Fruit fly (Drosophila melanogaster): ENCODE measurements around the gene by.
A peak's percentile ranks its signal among the peaks of the same experiment; 100 is the strongest.

The by gene

DNA sequence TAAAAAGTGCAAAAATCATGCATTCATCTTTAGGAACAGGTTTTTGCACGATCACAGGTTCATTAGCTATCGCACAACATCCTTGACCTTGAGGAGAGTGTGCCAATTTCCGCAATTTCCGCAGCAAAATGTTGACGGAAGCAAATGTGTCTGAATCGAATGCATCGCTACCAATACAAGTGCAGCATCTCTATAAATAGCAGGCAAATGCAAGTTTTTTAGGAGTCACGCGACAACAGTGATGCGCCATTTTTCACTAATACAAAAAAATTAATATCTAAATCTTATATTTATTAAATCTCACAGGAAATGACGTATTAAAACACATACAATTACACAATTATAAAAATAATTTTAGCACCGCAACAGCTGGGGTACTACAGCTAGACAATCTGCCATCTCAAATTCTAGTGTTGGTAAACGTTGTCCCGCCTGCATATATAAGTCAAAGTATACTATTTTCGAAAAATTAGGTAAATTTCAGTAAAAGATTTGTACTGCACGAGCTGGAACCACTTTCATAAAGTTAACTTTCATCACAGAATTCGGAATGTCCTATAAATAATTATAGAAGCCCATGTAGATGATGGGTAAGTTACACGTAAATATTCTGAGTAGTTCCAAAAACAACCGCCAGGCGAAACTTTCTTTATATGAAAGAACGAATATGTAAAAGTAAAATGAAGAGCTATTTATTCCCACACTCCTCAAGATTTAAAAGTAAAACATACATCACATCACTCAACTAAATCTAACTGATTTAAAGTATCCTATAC lies 41.2 kb upstream of the by start, which contains the start of gene CG9399 (continued):
- peak; percentile 95 for TF ChIP-seq CG10669 (GFP tag; optimal IDR thresholded peaks at IDR 0.05)
- peak; percentile 98 for TF ChIP-seq CG3919 (GFP tag; optimal IDR thresholded peaks at IDR 0.05)
- TF ChIP-seq CG15336 (GFP tag; IDR thresholded peaks at IDR 0.05), result peak; percentile 97
- TF ChIP-seq CG16779 (tag; optimal IDR thresholded peaks at IDR 0.05), result peak; percentile 88
- peak; percentile 98 for TF ChIP-seq Ets96B (tag; optimal IDR thresholded peaks at IDR 0.05)
- peak; percentile 97 for TF ChIP-seq CG6792 (GFP tag; optimal IDR thresholded peaks at IDR 0.05)
- TF ChIP-seq CG6808 (GFP tag; optimal IDR thresholded peaks at IDR 0.05), result peak; percentile 91
- peak; percentile 98 for TF ChIP-seq pdm3 (GFP tag; optimal IDR thresholded peaks at IDR 0.05)
- TF ChIP-seq CG10631 (GFP tag; optimal IDR thresholded peaks at IDR 0.05), result peak; percentile 99
- TF ChIP-seq CG6276 (GFP tag; optimal IDR thresholded peaks at IDR 0.05), result peak; percentile 96
- TF ChIP-seq CG3032 (tag; optimal IDR thresholded peaks at IDR 0.05), result peak; percentile 97
- TF ChIP-seq Eip75B (GFP tag; optimal IDR thresholded peaks at IDR 0.05), result peak; percentile 96
- TF ChIP-seq CG11294 (GFP tag; IDR thresholded peaks at IDR 0.05), result peak; percentile 97
- TF ChIP-seq Gug (GFP tag; IDR thresholded peaks at IDR 0.05), result peak; percentile 97
- peak; percentile 58 for TF ChIP-seq fkh (GFP tag; optimal IDR thresholded peaks at IDR 0.05)
- peak; percentile 99 for TF ChIP-seq Eip78C (GFP tag)
- peak; percentile 97 for TF ChIP-seq net (GFP tag; optimal IDR thresholded peaks at IDR 0.05)

DNA sequence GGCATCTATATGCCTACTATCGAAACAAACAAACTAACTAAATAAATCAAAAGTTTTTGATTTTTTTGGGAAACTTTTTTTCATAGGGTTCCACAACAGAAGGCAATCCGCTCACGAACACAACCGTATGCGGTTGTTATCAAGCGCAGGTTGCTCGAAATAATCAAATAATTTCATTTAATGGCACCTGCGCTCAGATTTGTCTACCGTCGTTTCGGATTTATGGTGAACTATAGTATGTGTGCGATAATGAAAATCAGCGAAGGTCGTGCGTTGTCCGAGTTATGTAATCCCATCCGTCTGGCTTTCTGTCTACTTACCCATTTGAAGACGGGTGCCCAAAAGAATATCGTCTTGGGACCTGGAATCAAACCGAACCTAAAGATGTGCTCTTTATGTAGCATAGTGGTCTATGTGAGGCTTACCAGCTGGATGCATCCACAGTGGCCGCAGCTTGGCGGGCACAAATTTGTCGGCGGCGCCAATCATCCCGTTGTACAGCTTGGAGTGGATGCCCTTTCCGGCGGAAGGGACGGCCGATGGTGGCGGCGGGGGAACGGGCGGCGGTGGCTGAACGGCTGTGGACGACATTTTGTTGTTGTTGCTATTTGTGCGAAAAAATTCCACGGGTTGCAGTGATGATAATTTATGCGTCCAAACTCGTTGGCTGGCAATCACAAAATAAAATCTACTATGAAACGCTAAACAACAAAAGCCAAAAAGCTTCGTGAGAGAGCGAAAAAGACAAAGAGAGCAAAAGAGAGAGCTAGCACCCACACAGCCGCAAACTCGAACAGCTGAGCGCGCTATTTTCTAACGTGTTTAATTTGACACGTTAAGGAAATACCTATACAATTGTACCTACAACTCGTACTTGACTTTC lies 40.4 kb upstream of the by start:
- TF ChIP-seq CG10631 (GFP tag; optimal IDR thresholded peaks at IDR 0.05) (no peak), vri (GFP tag; optimal IDR thresholded peaks at IDR 0.05) (peak; percentile 61), CG1621 (tag; optimal IDR thresholded peaks at IDR 0.05) (peak; percentile 11), CG6854 (GFP tag; optimal IDR thresholded peaks at IDR 0.05) (no peak), dsx (GFP tag; optimal IDR thresholded peaks at IDR 0.05; ENCODE audit: poor library complexity, severe bottlenecking) (no peak), eg (GFP tag; IDR thresholded peaks at IDR 0.05) (0 out of 3 replicates have a peak, but pooled peaks have one; percentile 23)

DNA sequence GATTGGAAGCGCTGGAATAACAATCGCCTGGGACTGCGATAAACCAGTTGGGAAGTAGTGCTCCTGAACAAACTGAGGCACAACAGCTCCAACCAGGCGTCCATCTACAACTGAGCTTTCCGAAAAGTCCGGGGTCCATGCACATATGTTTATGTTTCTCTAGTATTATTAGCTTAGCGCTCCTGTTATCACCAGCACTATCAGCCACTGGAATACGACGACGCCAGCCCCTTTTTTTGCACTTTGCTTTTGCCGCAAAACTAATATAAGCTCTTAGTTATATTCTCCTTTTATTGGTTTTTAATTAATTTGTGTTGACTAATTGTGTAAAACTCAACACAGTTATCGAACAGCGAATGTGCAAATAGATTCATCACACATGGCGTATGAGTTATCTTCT lies 38.7 kb upstream of the by start, which contains the start of gene CG9396:
Gene CG9396 (minus strand): TSS at position 101 of the 400 bp plus-strand sequence.
- TF ChIP-seq Smox (GFP tag; optimal IDR thresholded peaks at IDR 0.05) (no peak), CG7368 (GFP tag; optimal IDR thresholded peaks at IDR 0.05) (no peak)

dm6 chr3R:9570657-9571056 lies 37.8 kb upstream of the by start:
- TF ChIP-seq CG31627 (GFP tag; optimal IDR thresholded peaks at IDR 0.05) (no peak), fd59A (GFP tag; optimal IDR thresholded peaks at IDR 0.05) (no peak), Blimp-1 (GFP tag; optimal IDR thresholded peaks at IDR 0.05) (no peak), Sox14 (GFP tag; optimal IDR thresholded peaks at IDR 0.05) (no peak), Eip75B (GFP tag; optimal IDR thresholded peaks at IDR 0.05) (no peak), vri (GFP tag; optimal IDR thresholded peaks at IDR 0.05) (peak; percentile 80), pdm3 (GFP tag; optimal IDR thresholded peaks at IDR 0.05) (no peak)

- TF ChIP-seq CG11762 (GFP tag; optimal IDR thresholded peaks at IDR 0.05; ENCODE audit: insufficient read depth) (no peak), Sox15 (GFP tag; optimal IDR thresholded peaks at IDR 0.05) (no peak), CG6854 (GFP tag; optimal IDR thresholded peaks at IDR 0.05) (no peak)
Observed at dm6 chr3R:9570114-9570513, 37.3 kb upstream of the by start, which contains the start of gene CG16790. TSS of gene CG16790 (minus strand) at chr3R:9570214.
